Fruit fly (Drosophila melanogaster) whole organism, pupa: Measurements from ENCODE around the gene CG14362.

Experiments used
- CG12605 ChIP-seq: fragments of 200-800 bp; sonication (Bioruptor generic); IDR thresholded peaks from 2 replicates; pipeline ENCODE4 v1.3.6; 2022; ENCODE audit warnings: missing biosample characterization, missing genetic modification characterization
- CG13204 ChIP-seq: fragments of 200-800 bp; sonication (Bioruptor generic); optimal IDR thresholded peaks from 2 replicates; lab custom pipeline; 2018; ENCODE audit warnings: missing biosample characterization, mild to moderate bottlenecking, missing genetic modification characterization, moderate library complexity
- CG17806 ChIP-seq: fragments of 200-800 bp; sonication (Bioruptor generic); optimal IDR thresholded peaks from 2 replicates; lab custom pipeline; 2018; ENCODE audit warnings: missing biosample characterization, mild to moderate bottlenecking, missing genetic modification characterization, moderate library complexity
- CG34367 ChIP-seq: fragments of 200-800 bp; sonication (Bioruptor generic); optimal IDR thresholded peaks from 2 replicates; lab custom pipeline; 2018; ENCODE audit warnings: missing biosample characterization, mild to moderate bottlenecking, missing genetic modification characterization
- CG4496 ChIP-seq: fragments of 200-800 bp; sonication (Bioruptor generic); IDR thresholded peaks from 3 replicates; pipeline ENCODE4 v1.3.6; 2022; ENCODE audit warnings: missing biosample characterization, missing genetic modification characterization
- CG9948 ChIP-seq: fragments of 200-800 bp; sonication (Bioruptor generic); optimal IDR thresholded peaks from 2 replicates; lab custom pipeline; 2018; ENCODE audit warnings: missing biosample characterization, mild to moderate bottlenecking, missing genetic modification characterization, moderate library complexity
- D1 ChIP-seq: fragments of 200-800 bp; sonication (Bioruptor generic); optimal IDR thresholded peaks from 2 replicates; lab custom pipeline; 2018; ENCODE audit warnings: missing biosample characterization, mild to moderate bottlenecking, missing genetic modification characterization, moderate library complexity
- Pif1A ChIP-seq: fragments of 200-800 bp; sonication (Bioruptor generic); optimal IDR thresholded peaks from 3 replicates; lab custom pipeline; 2016; ENCODE audit warnings: missing biosample characterization, missing genetic modification characterization
- Pif1B ChIP-seq: fragments of 200-800 bp; sonication (Bioruptor generic); optimal IDR thresholded peaks from 3 replicates; lab custom pipeline; 2016; ENCODE audit warnings: missing biosample characterization, missing genetic modification characterization
- fd96Ca ChIP-seq: fragments of 200-800 bp; sonication (Bioruptor generic); IDR thresholded peaks from 3 replicates; pipeline ENCODE4 v1.3.6; 2022; ENCODE audit warnings: missing biosample characterization, missing genetic modification characterization
- gl ChIP-seq: fragments of 200-800 bp; sonication (Bioruptor generic); optimal IDR thresholded peaks from 2 replicates; lab custom pipeline; 2018; ENCODE audit warnings: missing biosample characterization, mild to moderate bottlenecking, missing genetic modification characterization

DNA sequence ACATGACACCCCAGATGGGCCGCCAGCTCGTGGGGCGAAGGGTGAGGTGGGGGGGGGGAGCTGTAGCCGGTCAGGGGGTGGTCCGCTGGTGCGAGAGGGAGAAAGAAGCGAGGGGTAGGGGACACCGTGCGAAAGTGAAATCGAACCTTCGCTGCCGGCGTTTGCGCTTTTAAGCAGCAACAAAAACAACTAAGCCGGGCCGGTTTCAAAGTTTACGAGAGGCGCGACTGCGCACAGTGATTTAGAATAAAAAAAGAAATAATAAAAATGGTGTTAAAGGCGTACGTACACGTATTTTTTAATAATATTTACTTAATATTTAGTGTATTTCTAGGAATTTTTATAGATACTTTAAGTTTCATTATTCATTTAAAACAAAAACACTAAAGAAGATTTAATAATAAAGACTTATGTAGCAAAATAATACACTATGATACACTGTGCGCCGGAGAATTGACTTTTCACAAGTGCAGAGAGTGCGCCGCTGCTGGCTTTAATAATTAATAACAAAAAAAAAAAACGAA, 23.6 kb downstream of the CG14362 start:
- peak; percentile 1 for TF ChIP-seq CG17806 (tag; lab: Kevin White, UChicago)
- peak; percentile 38 for TF ChIP-seq CG9948 (tag; lab: Kevin White, UChicago)
- peak; percentile 61 for TF ChIP-seq Pif1A (GFP tag; lab: Kevin White, UChicago)
- TF ChIP-seq CG34367 (tag; lab: Kevin White, UChicago), result no peak
- TF ChIP-seq gl (tag; lab: Kevin White, UChicago), result no peak
- TF ChIP-seq Pif1B (GFP tag; lab: Kevin White, UChicago), result peak; percentile 72
- TF ChIP-seq fd96Ca (GFP tag; lab: Robert Waterston, UW), result peak; percentile 84
- TF ChIP-seq CG4496, result no peak
- TF ChIP-seq CG12605 (GFP tag; lab: Robert Waterston, UW), result 0 out of 2 replicates have a peak, but pooled peaks have one; percentile 22
- peak; percentile 42 for TF ChIP-seq CG13204 (GFP tag; lab: Kevin White, UChicago)
- no peak for TF ChIP-seq D1
